Worm (Caenorhabditis elegans): ENCODE measurements around the gene fkh-4.

Gene fkh-4

DNA sequence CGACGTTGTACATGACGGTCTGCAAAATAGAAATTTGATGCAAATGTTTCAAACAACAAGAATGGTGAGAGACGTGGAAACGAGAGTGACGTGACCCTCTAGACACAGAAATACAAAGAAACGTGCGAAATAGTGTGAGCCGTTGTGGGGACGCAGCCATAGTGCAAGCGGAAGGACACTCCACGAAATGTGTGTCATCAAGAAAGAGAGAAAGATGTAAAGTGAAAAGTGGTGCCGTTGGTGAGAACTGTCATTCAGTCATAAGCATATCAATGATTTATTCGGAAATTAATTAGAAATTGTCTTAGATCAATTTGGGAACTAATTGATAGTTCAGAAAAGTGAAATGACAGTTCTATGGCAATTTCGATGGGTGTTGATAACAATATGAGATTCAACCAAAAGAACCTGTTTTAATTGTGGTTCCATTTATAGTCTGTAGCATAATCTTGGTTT lies 8.7 kb downstream of the fkh-4 start, which contains the start of gene C29F7.3:
TSS of gene C29F7.3 (minus strand) at position 51 of the 456 bp plus-strand sequence.
- TF ChIP-seq nhr-84 (tag; optimal IDR thresholded peaks at IDR 0.05), result no peak
- no peak for TF ChIP-seq tlp-1 (tag; optimal IDR thresholded peaks at IDR 0.05)
- TF ChIP-seq fos-1 (tag; optimal IDR thresholded peaks at IDR 0.05), result no peak
- peak; percentile 62 for TF ChIP-seq blmp-1 (tag; optimal IDR thresholded peaks at IDR 0.05)
- TF ChIP-seq fkh-10 (GFP tag; optimal IDR thresholded peaks at IDR 0.05), result no peak
- peak; percentile 7 for TF ChIP-seq nhr-47 (tag; optimal IDR thresholded peaks at IDR 0.05)
- no peak for TF ChIP-seq unc-62 (GFP tag; optimal IDR thresholded peaks at IDR 0.05)
- no peak for TF ChIP-seq tbx-2 (tag; optimal IDR thresholded peaks at IDR 0.05)
- no peak for TF ChIP-seq unc-98 (GFP tag; IDR thresholded peaks at IDR 0.05)
- TF ChIP-seq C04F5.9 (tag; optimal IDR thresholded peaks at IDR 0.05), result no peak
- TF ChIP-seq egl-27 (tag; optimal IDR thresholded peaks at IDR 0.05), result no peak
- no peak for TF ChIP-seq lsy-2 (tag; optimal IDR thresholded peaks at IDR 0.05)
- peak; percentile 10 for TF ChIP-seq nhr-71 (tag; optimal IDR thresholded peaks at IDR 0.05)
- TF ChIP-seq swsn-7 (tag; optimal IDR thresholded peaks at IDR 0.05), result no peak
- no peak for TF ChIP-seq lin-13 (GFP tag; optimal IDR thresholded peaks at IDR 0.05)
- TF ChIP-seq lin-14 (GFP tag; optimal IDR thresholded peaks at IDR 0.05), result peak; percentile 64
- no peak for TF ChIP-seq C16A3.4 (tag; optimal IDR thresholded peaks at IDR 0.05)
- TF ChIP-seq lir-3 (tag; optimal IDR thresholded peaks at IDR 0.05; ENCODE audit: poor library complexity), result peak; percentile 9
- peak; percentile 42 for TF ChIP-seq snu-23 (GFP tag; optimal IDR thresholded peaks at IDR 0.05)
- TF ChIP-seq ama-1 (optimal IDR thresholded peaks at IDR 0.05), result no peak
- no peak for TF ChIP-seq unc-86 (tag; optimal IDR thresholded peaks at IDR 0.05)
- peak in 1 of 2 experiments; percentile 17 for TF ChIP-seq lin-35 (GFP tag; optimal IDR thresholded peaks at IDR 0.05)
- no peak for TF ChIP-seq xbp-1 (tag; optimal IDR thresholded peaks at IDR 0.05)
- peak; percentile 67 for TF ChIP-seq nhr-85 (tag)
- peak in 1 of 6 experiments; percentile 27 for TF ChIP-seq elt-3 (tag; optimal IDR thresholded peaks at IDR 0.05)
- no peak for TF ChIP-seq snpc-4 (tag; optimal IDR thresholded peaks at IDR 0.05)
- TF ChIP-seq efl-1 (optimal IDR thresholded peaks at IDR 0.05), result peak in 1 of 2 experiments; percentile 21
- no peak for TF ChIP-seq efl-1 (GFP tag; optimal IDR thresholded peaks at IDR 0.05 in 1 of 2)
- TF ChIP-seq ceh-90 (tag; optimal IDR thresholded peaks at IDR 0.05), result no peak
- no peak for TF ChIP-seq Y116A8C.19 (tag; optimal IDR thresholded peaks at IDR 0.05; ENCODE audit: borderline replicate concordance)
- TF ChIP-seq rnt-1 (tag; optimal IDR thresholded peaks at IDR 0.05), result peak; percentile 23
- TF ChIP-seq unc-130 (tag; optimal IDR thresholded peaks at IDR 0.05), result no peak
- TF ChIP-seq elt-2 (tag; optimal IDR thresholded peaks at IDR 0.05), result no peak
- TF ChIP-seq alr-1 (tag; optimal IDR thresholded peaks at IDR 0.05; ENCODE audit: borderline replicate concordance), result no peak
- TF ChIP-seq zip-4 (GFP tag; optimal IDR thresholded peaks at IDR 0.05), result no peak
- TF ChIP-seq efl-3 (GFP tag; optimal IDR thresholded peaks at IDR 0.05), result no peak
- no peak for TF ChIP-seq ceh-63 (GFP tag; optimal IDR thresholded peaks at IDR 0.05)
- TF ChIP-seq C34B4.2 (tag; optimal IDR thresholded peaks at IDR 0.05), result no peak
- TF ChIP-seq nhr-20 (tag; optimal IDR thresholded peaks at IDR 0.05), result peak; percentile 21

DNA sequence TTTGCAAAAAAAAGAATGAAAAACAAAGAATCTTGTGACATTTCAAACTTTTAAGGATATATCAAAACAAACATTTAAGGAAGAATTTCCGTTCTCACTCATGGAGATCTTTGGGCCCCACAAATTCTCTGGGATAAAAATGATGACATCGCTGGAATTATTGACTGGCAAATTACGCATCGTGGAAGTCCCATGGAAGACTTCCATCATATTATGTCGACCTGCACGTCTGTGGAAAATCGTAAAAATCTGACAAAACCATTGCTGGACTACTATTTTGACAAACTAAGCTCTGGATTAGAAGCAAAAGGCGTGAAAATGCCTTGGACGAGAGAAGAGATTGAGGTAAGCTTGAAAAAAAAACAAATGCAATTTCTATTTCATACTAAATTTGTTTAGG lies 11.2 kb downstream of the fkh-4 start:
- TF ChIP-seq nhr-85 (tag) (peak; percentile 32), nhr-90 (tag; optimal IDR thresholded peaks at IDR 0.05; ENCODE audit: poor library complexity) (no peak), mep-1 (tag; optimal IDR thresholded peaks at IDR 0.05) (no peak), elt-2 (tag; optimal IDR thresholded peaks at IDR 0.05) (no peak)

DNA sequence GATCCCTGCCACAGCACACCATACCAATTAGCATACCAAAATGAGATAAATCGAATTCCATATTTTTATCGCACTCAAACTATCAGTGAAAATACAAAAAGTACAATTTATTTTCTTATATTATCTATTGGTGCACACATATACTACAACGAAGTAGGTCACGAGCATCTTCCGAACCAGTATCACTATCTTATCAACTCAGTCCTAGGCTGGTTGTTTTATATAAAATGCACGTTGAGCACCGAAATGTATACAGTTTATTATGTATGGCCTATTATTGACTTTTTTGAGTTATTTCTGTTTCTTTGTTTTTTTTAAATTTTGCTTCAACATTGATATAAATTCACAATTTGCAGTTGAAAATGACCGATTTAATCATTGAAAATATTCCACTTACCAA lies 12.9 kb downstream of the fkh-4 start, which contains the start of gene C29F7.2:
TSS of gene C29F7.2 (plus strand) at position 357 of the 400 bp plus-strand sequence.
- TF ChIP-seq nhr-71 (tag; optimal IDR thresholded peaks at IDR 0.05) (peak; percentile 19), elt-2 (tag; optimal IDR thresholded peaks at IDR 0.05) (peak; percentile 94), nhr-237 (tag; optimal IDR thresholded peaks at IDR 0.05) (no peak), nhr-20 (tag; optimal IDR thresholded peaks at IDR 0.05) (peak; percentile 43), efl-1 (optimal IDR thresholded peaks at IDR 0.05) (no peak), efl-1 (GFP tag; optimal IDR thresholded peaks at IDR 0.05 in 1 of 2) (peak in 1 of 2 experiments; percentile 65), lin-35 (GFP tag; optimal IDR thresholded peaks at IDR 0.05) (peak in 1 of 2 experiments; percentile 35)
